Fruit fly (Drosophila melanogaster): ENCODE data around the gene Or13a.

Or13a gene

DNA sequence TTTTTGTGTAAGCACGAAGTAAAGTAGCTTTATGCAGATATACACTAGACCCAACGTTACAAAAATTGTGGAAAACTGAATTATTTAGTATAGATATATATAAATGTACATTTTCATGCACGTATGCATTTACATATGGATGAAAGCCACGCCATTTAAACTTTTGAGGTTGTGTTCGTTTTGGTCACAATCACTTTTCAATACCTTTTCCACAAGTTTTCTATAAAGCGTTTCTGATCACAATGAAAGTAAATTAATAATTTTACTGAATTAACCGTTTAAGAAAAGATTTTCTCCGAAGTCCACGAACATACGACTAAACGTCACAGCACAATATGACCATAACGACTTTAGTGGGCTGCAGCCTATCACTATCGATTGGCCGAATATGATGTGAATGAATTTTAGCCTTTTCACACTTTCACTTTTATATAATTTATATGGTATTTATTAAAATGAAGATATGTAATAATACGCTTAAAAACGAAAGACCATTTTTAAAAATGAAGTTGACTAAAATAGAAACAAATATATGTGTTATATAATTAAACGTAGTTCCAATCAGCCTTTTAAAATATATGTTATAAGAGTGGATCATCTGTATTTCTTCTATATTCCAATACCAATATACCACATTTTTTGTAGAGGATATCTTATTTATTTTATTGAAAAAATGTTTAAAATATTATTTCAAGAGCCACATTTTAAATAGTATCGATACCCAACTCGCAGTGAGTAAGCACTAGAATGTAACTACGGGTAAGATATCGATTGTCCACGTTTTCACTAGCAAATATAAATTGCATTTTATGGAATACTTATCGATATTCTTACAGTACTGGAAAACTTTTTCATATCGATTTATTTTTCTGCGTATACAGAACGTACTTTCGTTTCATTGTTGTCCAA, 17.6 kb downstream of the Or13a start, which contains the start of the genes CG46312, eIF5 and exd:
TSS of gene CG46312 (minus strand) at position 357 of the 909 bp plus-strand sequence.
TSS of gene eIF5 (minus strand) at position 357 of the 909 bp plus-strand sequence.
TSS of gene exd (plus strand) at position 851 of the 909 bp plus-strand sequence.
- TF ChIP-seq CG15514 (GFP tag; optimal IDR thresholded peaks at IDR 0.05) (peak; percentile 24), CG33557 (GFP tag; optimal IDR thresholded peaks at IDR 0.05) (no peak), CG30020 (tag; optimal IDR thresholded peaks at IDR 0.05) (peak; percentile 96), kah (GFP tag; optimal IDR thresholded peaks at IDR 0.05) (no peak), CG42726 (GFP tag; IDR thresholded peaks at IDR 0.05; ENCODE audit: partially characterized antibody) (peak; percentile 39; the same call in 1 of the 2 replicates), CG4617 (GFP tag; optimal IDR thresholded peaks at IDR 0.05; ENCODE audit: borderline replicate concordance) (no peak), mirr (GFP tag; optimal IDR thresholded peaks at IDR 0.05) (no peak), Dfd (GFP tag; optimal IDR thresholded peaks at IDR 0.05) (peak in 1 of 2 experiments; percentile 21), ara (GFP tag; IDR thresholded peaks at IDR 0.05) (no peak), hb (GFP tag; IDR thresholded peaks at IDR 0.05; ENCODE audit: partially characterized antibody) (peak; percentile 79), cg (GFP tag; optimal IDR thresholded peaks at IDR 0.05) (no peak), otp (GFP tag; IDR thresholded peaks at IDR 0.05) (no peak), knrl (GFP tag; IDR thresholded peaks at IDR 0.05; ENCODE audit: partially characterized antibody) (peak; percentile 69; the same call in 2 of the 3 replicates), CG11456 (GFP tag; IDR thresholded peaks at IDR 0.05) (no peak), lola (GFP tag; optimal IDR thresholded peaks at IDR 0.05) (peak in 1 of 3 experiments; percentile 16), Opbp (GFP tag; IDR thresholded peaks at IDR 0.05; ENCODE audit: partially characterized antibody) (peak; percentile 77), CG14860 (GFP tag; IDR thresholded peaks at IDR 0.05; ENCODE audit: partially characterized antibody) (peak; percentile 77), CG14710 (tag; optimal IDR thresholded peaks at IDR 0.05) (peak; percentile 97), Deaf1 (tag; optimal IDR thresholded peaks at IDR 0.05) (no peak), Sox100B (GFP tag; optimal IDR thresholded peaks at IDR 0.05) (no peak), bsh (GFP tag; optimal IDR thresholded peaks at IDR 0.05) (no peak), CG2889 (GFP tag; IDR thresholded peaks at IDR 0.05) (no peak), gcm (GFP tag; optimal IDR thresholded peaks at IDR 0.05) (no peak), CG12391 (tag; optimal IDR thresholded peaks at IDR 0.05) (peak; percentile 53), CG2199 (GFP tag; IDR thresholded peaks at IDR 0.05) (no peak), CG11504 (tag; optimal IDR thresholded peaks at IDR 0.05) (no peak), Dek (tag; optimal IDR thresholded peaks at IDR 0.05) (no peak), CG14667 (GFP tag; IDR thresholded peaks at IDR 0.05) (no peak), repo (GFP tag; optimal IDR thresholded peaks at IDR 0.05) (no peak), CG11093 (GFP tag; IDR thresholded peaks at IDR 0.05) (no peak), seq (GFP tag; IDR thresholded peaks at IDR 0.05) (no peak), E2f1 (GFP tag; IDR thresholded peaks at IDR 0.05) (no peak), CG30403 (GFP tag; optimal IDR thresholded peaks at IDR 0.05) (peak; percentile 7), CG11695 (GFP tag; IDR thresholded peaks at IDR 0.05) (no peak), eve (GFP tag; optimal IDR thresholded peaks at IDR 0.05) (no peak), CG1832 (GFP tag; optimal IDR thresholded peaks at IDR 0.05) (no peak), CG2120 (GFP tag; optimal IDR thresholded peaks at IDR 0.05) (no peak), tgo (GFP tag; IDR thresholded peaks at IDR 0.05) (no peak), Tbp (GFP tag; optimal IDR thresholded peaks at IDR 0.05) (no peak), Asciz (GFP tag; optimal IDR thresholded peaks at IDR 0.05) (no peak), phol (tag; optimal IDR thresholded peaks at IDR 0.05) (peak; percentile 23), luna (GFP tag; optimal IDR thresholded peaks at IDR 0.05) (no peak), CG6791 (GFP tag; IDR thresholded peaks at IDR 0.05; ENCODE audit: partially characterized antibody) (peak; percentile 88), shn (GFP tag; optimal IDR thresholded peaks at IDR 0.05) (no peak), nerfin-2 (GFP tag; IDR thresholded peaks at IDR 0.05; ENCODE audit: partially characterized antibody) (peak; percentile 86), wek (GFP tag; optimal IDR thresholded peaks at IDR 0.05) (no peak), CG16815 (GFP tag; optimal IDR thresholded peaks at IDR 0.05) (no peak)

All from whole organism, embryonic.